Worm (Caenorhabditis elegans) whole organism, young adult: Measurements from ENCODE around the gene nhr-19.

ENCODE experiments used
- F39B2.1 ChIP-seq: fragments of 200-800 bp; sonication (Bioruptor generic); IDR thresholded peaks from 2 replicates; pipeline ENCODE4 v1.3.6; 2022; ENCODE audit warnings: missing genetic modification reagents, missing genetic modification characterization, missing compliant biosample characterization
- F57A8.1 ChIP-seq: fragments of 200-800 bp; sonication (Bioruptor generic); optimal IDR thresholded peaks from 2 replicates; lab custom pipeline; 2018; ENCODE audit warnings: mild to moderate bottlenecking, missing genetic modification characterization, moderate library complexity, missing compliant biosample characterization
- F57C9.4 ChIP-seq: sonication (generic microtip); optimal IDR thresholded peaks from 2 replicates; lab custom pipeline; 2017; ENCODE audit warnings: mild to moderate bottlenecking, missing genetic modification characterization, missing compliant biosample characterization
- K11D2.4 ChIP-seq: fragments of 200-800 bp; sonication (Bioruptor generic); IDR thresholded peaks from 2 replicates; pipeline ENCODE4 v1.3.6; 2022; ENCODE audit warnings: missing genetic modification reagents, missing genetic modification characterization, missing compliant biosample characterization
- Y53G8AR.9 ChIP-seq: fragments of 200-800 bp; sonication (Bioruptor generic); conservative IDR thresholded peaks from 2 replicates; pipeline ENCODE4 v1.3.6; 2022; ENCODE audit warnings: missing genetic modification reagents, missing genetic modification characterization, missing compliant biosample characterization
- ama-1 ChIP-seq, 3 experiments: fragments of 150-350 bp in 1 of 3; sonication (generic microtip) in 2 of 3; optimal IDR thresholded peaks; 2 replicates each; lab custom pipeline; 2014 to 2018; ENCODE audit warnings: missing biosample characterization in 2 of 3, missing genetic modification characterization in 2 of 3, missing genetic modification reagents in 2 of 3
- athp-1 ChIP-seq: sonication (generic microtip); optimal IDR thresholded peaks from 2 replicates; lab custom pipeline; 2017; ENCODE audit warnings: mild to moderate bottlenecking, missing genetic modification characterization, missing compliant biosample characterization
- hlh-12 ChIP-seq: sonication (generic microtip); optimal IDR thresholded peaks from 2 replicates; lab custom pipeline; 2016; ENCODE audit warnings: missing genetic modification characterization, missing compliant biosample characterization
- let-526 ChIP-seq: fragments of 200-800 bp; sonication (Bioruptor generic); IDR thresholded peaks from 2 replicates; pipeline ENCODE4 v1.3.6; 2022; ENCODE audit warnings: missing genetic modification reagents, missing genetic modification characterization, missing compliant biosample characterization
- pha-4 ChIP-seq: fragments of 150-350 bp; sonication (generic microtip); optimal IDR thresholded peaks from 2 replicates; lab custom pipeline; 2014; ENCODE audit warnings: missing biosample characterization, missing genetic modification reagents, missing genetic modification characterization
- sea-2 ChIP-seq: fragments of 200-800 bp; sonication (Bioruptor generic); IDR thresholded peaks from 2 replicates; pipeline ENCODE4 v1.3.6; 2022; ENCODE audit warnings: missing genetic modification characterization, missing compliant biosample characterization
- sptf-2 ChIP-seq: fragments of 200-800 bp; sonication (Bioruptor generic); optimal IDR thresholded peaks from 2 replicates; lab custom pipeline; 2018; ENCODE audit warnings: mild to moderate bottlenecking, missing genetic modification characterization, missing compliant biosample characterization

DNA sequence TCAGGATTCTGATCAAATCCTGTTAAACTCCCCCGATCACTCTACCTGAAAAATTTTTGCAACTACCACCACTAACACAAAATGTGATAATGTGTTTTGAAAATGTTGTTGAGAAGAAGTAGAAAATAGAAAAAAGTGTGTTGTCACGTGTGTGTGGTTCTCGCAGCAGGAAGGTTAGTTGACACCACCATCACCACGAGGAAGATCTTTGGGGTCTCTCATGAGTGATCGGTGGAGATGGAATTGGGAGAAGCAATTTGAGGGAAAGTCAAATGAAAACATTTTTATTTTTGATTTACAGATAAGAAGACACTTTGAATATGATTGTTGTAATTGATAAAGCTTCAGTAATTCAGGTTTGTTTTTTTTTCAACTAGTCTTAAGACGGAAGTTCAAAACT, 3.6 kb downstream of the nhr-19 start:
- TF ChIP-seq Y53G8AR.9 (GFP tag; lab: Robert Waterston, UW) (no peak), ama-1 (optimal IDR thresholded peaks at IDR 0.05; lab: Kevin White, UChicago) (no peak), ama-1 (GFP tag; optimal IDR thresholded peaks at IDR 0.05; lab: Kevin White, UChicago) (no peak), F57C9.4 (no peak), pha-4 (tag; lab: Kevin White, UChicago) (peak; percentile 29), sea-2 (GFP tag; lab: Robert Waterston, UW) (no peak), let-526 (no peak), athp-1 (no peak), K11D2.4 (GFP tag; lab: Robert Waterston, UW) (no peak), sptf-2 (GFP tag; lab: Kevin White, UChicago) (no peak), hlh-12 (no peak), F57A8.1 (GFP tag; lab: Kevin White, UChicago) (no peak), F39B2.1 (no peak)
